Fruit fly (Drosophila melanogaster) whole organism, embryonic: ENCODE measurements around the gene tst.

Source experiments
- CG14050 ChIP-seq: fragments of 200-800 bp; sonication (Bioruptor generic); IDR thresholded peaks from 3 replicates; pipeline ENCODE4 v1.3.6; 2022; ENCODE audit warnings: missing biosample characterization, missing genetic modification characterization
- Dip2 ChIP-seq: fragments of 200-800 bp; sonication (Bioruptor generic); IDR thresholded peaks from 2 replicates; pipeline ENCODE4 v1.3.6; 2022; ENCODE audit warnings: missing biosample characterization, missing genetic modification characterization
- nerfin-1 ChIP-seq: fragments of 200-800 bp; sonication (Bioruptor generic); optimal IDR thresholded peaks from 3 replicates; lab custom pipeline; 2019; ENCODE audit warnings: missing biosample characterization, mild to moderate bottlenecking, missing genetic modification characterization, moderate library complexity
- ro ChIP-seq: fragments of 200-800 bp; sonication (Bioruptor generic); IDR thresholded peaks from 2 replicates; pipeline ENCODE4 v1.3.6; 2022; ENCODE audit warnings: missing biosample characterization, missing genetic modification characterization
- sens-2 ChIP-seq: fragments of 200-800 bp; sonication (Bioruptor generic); IDR thresholded peaks from 2 replicates; pipeline ENCODE4 v1.3.6; 2022; ENCODE audit warnings: missing biosample characterization, missing genetic modification characterization

- TF ChIP-seq nerfin-1 (tag; lab: Kevin White, UChicago) (peak; percentile 82), CG14050 (GFP tag; lab: Robert Waterston, UW) (peak; percentile 73), Dip2 (GFP tag; lab: Robert Waterston, UW) (no peak), sens-2 (GFP tag; lab: Robert Waterston, UW) (peak; percentile 62), ro (GFP tag; lab: Robert Waterston, UW) (peak; percentile 47; the same call in 1 of the 2 replicates)
Measured at dm6 chr3R:23782456-23783402, 10.1 kb upstream of the tst start.
